Worm (Caenorhabditis elegans) whole organism, late embryonic: Measurements from ENCODE around the gene snr-4.

Experiments used
- ceh-30 ChIP-seq: fragments of 150-350 bp; optimal IDR thresholded peaks from 2 replicates; lab custom pipeline; 2014; ENCODE audit warnings: missing biosample characterization, missing genetic modification characterization
- dve-1 ChIP-seq: sonication (generic microtip); optimal IDR thresholded peaks from 2 replicates; lab custom pipeline; 2017; ENCODE audit warnings: antibody characterized with exemption, mild to moderate bottlenecking, missing genetic modification characterization, missing compliant biosample characterization
- hlh-15 ChIP-seq: sonication (generic microtip); optimal IDR thresholded peaks from 2 replicates; lab custom pipeline; 2016; ENCODE audit warnings: missing genetic modification characterization, missing compliant biosample characterization
- nfya-1 ChIP-seq: sonication (generic microtip); optimal IDR thresholded peaks from 2 replicates; lab custom pipeline; 2017; ENCODE audit warnings: missing genetic modification characterization, mild to moderate bottlenecking, missing compliant biosample characterization, antibody characterized with exemption, moderate library complexity
- sox-4 ChIP-seq: sonication (generic microtip); optimal IDR thresholded peaks from 2 replicates; lab custom pipeline; 2017; ENCODE audit warnings: mild to moderate bottlenecking, missing genetic modification characterization, inconsistent platforms, missing compliant biosample characterization

ce11 chrV:12006495-12006894 lies 27.0 kb upstream of the snr-4 start, which contains the start of gene F57F5.3:
- no peak for TF ChIP-seq dve-1 (tag; lab: Kevin White, UChicago)
- TF ChIP-seq nfya-1 (tag; lab: Kevin White, UChicago), result no peak
- no peak for TF ChIP-seq ceh-30 (tag; lab: Kevin White, UChicago)
- no peak for TF ChIP-seq sox-4 (tag; lab: Kevin White, UChicago)
- no peak for TF ChIP-seq hlh-15 (tag; lab: Kevin White, UChicago)
